Worm (Caenorhabditis elegans) whole organism, L3 larva: ENCODE results near the gene F02C12.3.

Experiments used
- ZK546.5 ChIP-seq: sonication (generic microtip); optimal IDR thresholded peaks from 2 replicates; lab custom pipeline; 2017; ENCODE audit warnings: missing biosample characterization, missing genetic modification characterization
- aly-2 ChIP-seq: fragments of 150-350 bp; optimal IDR thresholded peaks from 2 replicates; lab custom pipeline; 2014; ENCODE audit warnings: missing biosample characterization, missing genetic modification characterization
- egl-27 ChIP-seq: sonication (generic microtip); optimal IDR thresholded peaks from 4 replicates; lab custom pipeline; 2017; ENCODE audit warnings: missing biosample characterization, missing genetic modification reagents, missing genetic modification characterization
- elt-1 ChIP-seq: fragments of 150-350 bp; optimal IDR thresholded peaks from 2 replicates; lab custom pipeline; 2014; ENCODE audit warnings: missing biosample characterization, missing genetic modification characterization
- nhr-11 ChIP-seq: fragments of 150-350 bp; optimal IDR thresholded peaks from 2 replicates; lab custom pipeline; 2014; ENCODE audit warnings: missing biosample characterization, missing genetic modification characterization
- snpc-4 ChIP-seq: fragments of 150-350 bp; optimal IDR thresholded peaks from 2 replicates; lab custom pipeline; 2014; ENCODE audit warnings: missing biosample characterization, missing genetic modification characterization

DNA sequence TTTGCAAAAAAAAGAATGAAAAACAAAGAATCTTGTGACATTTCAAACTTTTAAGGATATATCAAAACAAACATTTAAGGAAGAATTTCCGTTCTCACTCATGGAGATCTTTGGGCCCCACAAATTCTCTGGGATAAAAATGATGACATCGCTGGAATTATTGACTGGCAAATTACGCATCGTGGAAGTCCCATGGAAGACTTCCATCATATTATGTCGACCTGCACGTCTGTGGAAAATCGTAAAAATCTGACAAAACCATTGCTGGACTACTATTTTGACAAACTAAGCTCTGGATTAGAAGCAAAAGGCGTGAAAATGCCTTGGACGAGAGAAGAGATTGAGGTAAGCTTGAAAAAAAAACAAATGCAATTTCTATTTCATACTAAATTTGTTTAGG is 20.7 kb downstream of the F02C12.3 start:
- no peak for TF ChIP-seq egl-27
- TF ChIP-seq snpc-4 (tag; lab: Kevin White, UChicago) = no peak
- no peak for TF ChIP-seq elt-1 (tag; lab: Kevin White, UChicago)
- TF ChIP-seq aly-2 = no peak
- TF ChIP-seq nhr-11 (tag; lab: Kevin White, UChicago) = no peak
- TF ChIP-seq ZK546.5 = no peak
